Worm (Caenorhabditis elegans) whole organism, young adult: ENCODE data around the gene F11A5.17.

Experiments
- B0035.1 ChIP-seq: sonication (generic microtip); optimal IDR thresholded peaks from 2 replicates; lab custom pipeline; 2016; ENCODE audit warnings: missing genetic modification characterization, mild to moderate bottlenecking, missing compliant biosample characterization, missing genotype, missing genetic modification reagents
- C06A6.2 ChIP-seq: fragments of 200-800 bp; sonication (Bioruptor generic); conservative IDR thresholded peaks from 2 replicates; pipeline ENCODE4 v1.3.6; 2022; ENCODE audit warnings: missing genetic modification characterization, missing compliant biosample characterization
- C17E4.6 ChIP-seq: fragments of 200-800 bp; sonication (Bioruptor generic); IDR thresholded peaks from 2 replicates; pipeline ENCODE4 v1.3.6; 2022; ENCODE audit warnings: missing genetic modification reagents, missing genetic modification characterization, missing compliant biosample characterization
- F10E7.11 ChIP-seq: sonication (generic microtip); optimal IDR thresholded peaks from 2 replicates; lab custom pipeline; 2017; ENCODE audit warnings: mild to moderate bottlenecking, missing genetic modification characterization, moderate library complexity, missing compliant biosample characterization
- F22D6.2 ChIP-seq: sonication (generic microtip); optimal IDR thresholded peaks from 2 replicates; lab custom pipeline; 2016; ENCODE audit warnings: mild to moderate bottlenecking, missing genetic modification characterization, missing compliant biosample characterization
- F33H1.4 ChIP-seq: fragments of 200-800 bp; sonication (Bioruptor generic); IDR thresholded peaks from 2 replicates; pipeline ENCODE4 v1.3.6; 2022; ENCODE audit warnings: missing genetic modification reagents, missing genetic modification characterization, missing compliant biosample characterization
- F37B4.10 ChIP-seq: fragments of 200-800 bp; sonication (Bioruptor generic); IDR thresholded peaks from 2 replicates; pipeline ENCODE4 v1.3.6; 2022; ENCODE audit warnings: missing genetic modification characterization, missing compliant biosample characterization
- F52B5.7 ChIP-seq: sonication (generic microtip); optimal IDR thresholded peaks from 2 replicates; lab custom pipeline; 2016; ENCODE audit warnings: mild to moderate bottlenecking, missing genetic modification characterization, missing compliant biosample characterization
- F57C9.4 ChIP-seq: sonication (generic microtip); optimal IDR thresholded peaks from 2 replicates; lab custom pipeline; 2017; ENCODE audit warnings: mild to moderate bottlenecking, missing genetic modification characterization, missing compliant biosample characterization
- T26A5.8 ChIP-seq: sonication (generic microtip); optimal IDR thresholded peaks from 2 replicates; lab custom pipeline; 2016; ENCODE audit warnings: missing genetic modification characterization, missing compliant biosample characterization
- Y67H2A.10 ChIP-seq: fragments of 200-800 bp; sonication (Bioruptor generic); conservative IDR thresholded peaks from 2 replicates; pipeline ENCODE4 v1.3.6; 2022; ENCODE audit warnings: missing genetic modification reagents, missing genetic modification characterization, missing compliant biosample characterization
- ZK185.1 ChIP-seq: sonication (generic microtip); optimal IDR thresholded peaks from 2 replicates; lab custom pipeline; 2016; ENCODE audit warnings: mild to moderate bottlenecking, missing genetic modification characterization, missing compliant biosample characterization; ENCODE audit not compliant: poor library complexity, severe bottlenecking
- attf-3 ChIP-seq: fragments of 200-800 bp; sonication (Bioruptor generic); conservative IDR thresholded peaks from 2 replicates; pipeline ENCODE4 v1.3.6; 2022; ENCODE audit warnings: missing genetic modification reagents, missing genetic modification characterization, missing compliant biosample characterization
- attf-5 ChIP-seq: fragments of 200-800 bp; sonication (Bioruptor generic); optimal IDR thresholded peaks from 2 replicates; lab custom pipeline; 2018; ENCODE audit warnings: mild to moderate bottlenecking, missing genetic modification characterization, missing compliant biosample characterization
- bed-2 ChIP-seq: fragments of 200-800 bp; sonication (Bioruptor generic); IDR thresholded peaks from 2 replicates; pipeline ENCODE4 v1.3.6; 2022; ENCODE audit warnings: missing genetic modification reagents, missing genetic modification characterization, missing compliant biosample characterization
- cebp-1 ChIP-seq, 2 experiments: fragments of 200-800 bp in 1 of 2; sonication (Bioruptor generic) in 1 of 2; sonication (generic microtip) in 1 of 2; IDR thresholded peaks in 1 of 2; optimal IDR thresholded peaks in 1 of 2; 2 replicates each; pipeline versions ENCODE4 v1.3.6 to Lab custom; 2017 to 2022; ENCODE audit warnings: missing compliant biosample characterization in 2 of 2, missing genetic modification characterization in 2 of 2, mild to moderate bottlenecking in 1 of 2, missing genetic modification reagents in 1 of 2, moderate library complexity in 1 of 2
- ceh-40 ChIP-seq: fragments of 200-800 bp; sonication (Bioruptor generic); IDR thresholded peaks from 2 replicates; pipeline ENCODE4 v1.3.6; 2022; ENCODE audit warnings: missing genetic modification characterization, missing compliant biosample characterization
- chd-7 ChIP-seq: sonication (generic microtip); optimal IDR thresholded peaks from 2 replicates; lab custom pipeline; 2016; ENCODE audit warnings: mild to moderate bottlenecking, missing genetic modification characterization, moderate library complexity, missing compliant biosample characterization
- dox-1 ChIP-seq: fragments of 200-800 bp; sonication (Bioruptor generic); IDR thresholded peaks from 2 replicates; pipeline ENCODE4 v1.3.6; 2022; ENCODE audit warnings: missing genetic modification reagents, missing genetic modification characterization, missing compliant biosample characterization
- dpl-1 ChIP-seq: fragments of 150-350 bp; optimal IDR thresholded peaks from 2 replicates; lab custom pipeline; 2014; ENCODE audit warnings: missing biosample characterization, missing genetic modification reagents, missing genetic modification characterization
- egl-44 ChIP-seq: fragments of 200-800 bp; sonication (Bioruptor generic); IDR thresholded peaks from 2 replicates; pipeline ENCODE4 v1.3.6; 2022; ENCODE audit warnings: missing genetic modification reagents, missing genetic modification characterization, missing compliant biosample characterization
- egrh-3 ChIP-seq: fragments of 200-800 bp; sonication (Bioruptor generic); IDR thresholded peaks from 2 replicates; pipeline ENCODE4 v1.3.6; 2022; ENCODE audit warnings: missing genetic modification reagents, missing genetic modification characterization, missing compliant biosample characterization
- fkh-3 ChIP-seq: sonication (generic microtip); optimal IDR thresholded peaks from 2 replicates; lab custom pipeline; 2016; ENCODE audit warnings: mild to moderate bottlenecking, missing genetic modification characterization, missing compliant biosample characterization
- hrde-1 ChIP-seq: sonication (generic microtip); optimal IDR thresholded peaks from 2 replicates; lab custom pipeline; 2016; ENCODE audit warnings: missing genetic modification characterization, mild to moderate bottlenecking, missing compliant biosample characterization, moderate library complexity, missing genotype, missing genetic modification reagents, borderline replicate concordance
- hsf-1 ChIP-seq: fragments of 200-800 bp; sonication (Bioruptor generic); IDR thresholded peaks from 2 replicates; pipeline ENCODE4 v1.3.6; 2022; ENCODE audit warnings: missing genetic modification reagents, missing genetic modification characterization, missing compliant biosample characterization
- let-526 ChIP-seq: fragments of 200-800 bp; sonication (Bioruptor generic); IDR thresholded peaks from 2 replicates; pipeline ENCODE4 v1.3.6; 2022; ENCODE audit warnings: missing genetic modification reagents, missing genetic modification characterization, missing compliant biosample characterization
- lin-26 ChIP-seq: fragments of 200-800 bp; sonication (Bioruptor generic); IDR thresholded peaks from 2 replicates; pipeline ENCODE4 v1.3.6; 2022; ENCODE audit warnings: missing genetic modification reagents, missing genetic modification characterization, missing compliant biosample characterization
- lsl-1 ChIP-seq: fragments of 200-800 bp; sonication (Bioruptor generic); optimal IDR thresholded peaks from 2 replicates; lab custom pipeline; 2018; ENCODE audit warnings: mild to moderate bottlenecking, missing genetic modification characterization, moderate library complexity, missing compliant biosample characterization
- madf-8 ChIP-seq: fragments of 200-800 bp; sonication (Bioruptor generic); conservative IDR thresholded peaks from 2 replicates; pipeline ENCODE4 v1.3.6; 2022; ENCODE audit warnings: missing genetic modification reagents, missing genetic modification characterization, missing compliant biosample characterization
- mel-28 ChIP-seq: sonication (generic microtip); optimal IDR thresholded peaks from 2 replicates; lab custom pipeline; 2016; ENCODE audit warnings: borderline replicate concordance, mild to moderate bottlenecking, missing genetic modification characterization, missing compliant biosample characterization
- mxl-1 ChIP-seq: sonication (generic microtip); optimal IDR thresholded peaks from 2 replicates; lab custom pipeline; 2016; ENCODE audit warnings: missing genetic modification characterization, missing compliant biosample characterization
- nfyb-1 ChIP-seq: fragments of 200-800 bp; sonication (Bioruptor generic); IDR thresholded peaks from 2 replicates; pipeline ENCODE4 v1.3.6; 2022; ENCODE audit warnings: missing genetic modification reagents, missing genetic modification characterization, missing compliant biosample characterization
- nhr-27 ChIP-seq: fragments of 200-800 bp; sonication (Bioruptor generic); optimal IDR thresholded peaks from 2 replicates; lab custom pipeline; 2018; ENCODE audit warnings: mild to moderate bottlenecking, missing genetic modification characterization, moderate library complexity, missing compliant biosample characterization
- nhr-80 ChIP-seq: sonication (generic microtip); optimal IDR thresholded peaks from 2 replicates; lab custom pipeline; 2016; ENCODE audit warnings: missing genetic modification characterization, missing compliant biosample characterization
- pbrm-1 ChIP-seq: fragments of 200-800 bp; sonication (Bioruptor generic); IDR thresholded peaks from 2 replicates; pipeline ENCODE4 v1.3.6; 2022; ENCODE audit warnings: missing genetic modification reagents, missing genetic modification characterization, missing compliant biosample characterization
- rcor-1 ChIP-seq: fragments of 200-800 bp; sonication (Bioruptor generic); IDR thresholded peaks from 2 replicates; pipeline ENCODE4 v1.3.6; 2022; ENCODE audit warnings: missing genetic modification reagents, missing genetic modification characterization, missing compliant biosample characterization
- repo-1 ChIP-seq: sonication (generic microtip); optimal IDR thresholded peaks from 2 replicates; lab custom pipeline; 2017; ENCODE audit warnings: mild to moderate bottlenecking, missing genetic modification characterization, missing compliant biosample characterization
- sdz-38 ChIP-seq: sonication (generic microtip); optimal IDR thresholded peaks from 2 replicates; lab custom pipeline; 2016; ENCODE audit warnings: missing genotype, missing genetic modification characterization, missing compliant biosample characterization
- sea-2 ChIP-seq: fragments of 200-800 bp; sonication (Bioruptor generic); IDR thresholded peaks from 2 replicates; pipeline ENCODE4 v1.3.6; 2022; ENCODE audit warnings: missing genetic modification characterization, missing compliant biosample characterization
- snpc-4 ChIP-seq, 5 experiments: fragments of 150-350 bp in 1 of 5; sonication (generic microtip) in 4 of 5; optimal IDR thresholded peaks; 2 replicates each; lab custom pipeline; 2014 to 2018; ENCODE audit warnings: missing genetic modification characterization in 5 of 5, missing biosample characterization in 3 of 5, antibody characterized with exemption in 2 of 5, mild to moderate bottlenecking in 2 of 5, missing compliant biosample characterization in 2 of 5, missing genotype in 2 of 5, moderate library complexity in 2 of 5, missing genetic modification reagents in 1 of 5
- somi-1 ChIP-seq: fragments of 200-800 bp; sonication (Bioruptor generic); optimal IDR thresholded peaks from 2 replicates; lab custom pipeline; 2018; ENCODE audit warnings: mild to moderate bottlenecking, missing genetic modification characterization, missing compliant biosample characterization
- sptf-2 ChIP-seq: fragments of 200-800 bp; sonication (Bioruptor generic); optimal IDR thresholded peaks from 2 replicates; lab custom pipeline; 2018; ENCODE audit warnings: mild to moderate bottlenecking, missing genetic modification characterization, missing compliant biosample characterization
- unc-130 ChIP-seq: sonication (generic microtip); optimal IDR thresholded peaks from 2 replicates; lab custom pipeline; 2016; ENCODE audit warnings: missing genetic modification reagents, missing genetic modification characterization, missing compliant biosample characterization
- ztf-18 ChIP-seq: sonication (generic microtip); optimal IDR thresholded peaks from 2 replicates; lab custom pipeline; 2016; ENCODE audit warnings: missing genotype, mild to moderate bottlenecking, missing genetic modification characterization, missing compliant biosample characterization
- ztf-22 ChIP-seq: fragments of 200-800 bp; sonication (Bioruptor generic); optimal IDR thresholded peaks from 2 replicates; lab custom pipeline; 2018; ENCODE audit warnings: mild to moderate bottlenecking, missing genetic modification characterization, moderate library complexity, missing compliant biosample characterization
- ztf-26 ChIP-seq: sonication (generic microtip); optimal IDR thresholded peaks from 2 replicates; lab custom pipeline; 2017; ENCODE audit warnings: missing genetic modification characterization, missing compliant biosample characterization
- ztf-3 ChIP-seq: fragments of 200-800 bp; sonication (Bioruptor generic); optimal IDR thresholded peaks from 2 replicates; lab custom pipeline; 2018; ENCODE audit warnings: mild to moderate bottlenecking, missing genetic modification characterization, missing compliant biosample characterization

The F11A5.17 gene

DNA sequence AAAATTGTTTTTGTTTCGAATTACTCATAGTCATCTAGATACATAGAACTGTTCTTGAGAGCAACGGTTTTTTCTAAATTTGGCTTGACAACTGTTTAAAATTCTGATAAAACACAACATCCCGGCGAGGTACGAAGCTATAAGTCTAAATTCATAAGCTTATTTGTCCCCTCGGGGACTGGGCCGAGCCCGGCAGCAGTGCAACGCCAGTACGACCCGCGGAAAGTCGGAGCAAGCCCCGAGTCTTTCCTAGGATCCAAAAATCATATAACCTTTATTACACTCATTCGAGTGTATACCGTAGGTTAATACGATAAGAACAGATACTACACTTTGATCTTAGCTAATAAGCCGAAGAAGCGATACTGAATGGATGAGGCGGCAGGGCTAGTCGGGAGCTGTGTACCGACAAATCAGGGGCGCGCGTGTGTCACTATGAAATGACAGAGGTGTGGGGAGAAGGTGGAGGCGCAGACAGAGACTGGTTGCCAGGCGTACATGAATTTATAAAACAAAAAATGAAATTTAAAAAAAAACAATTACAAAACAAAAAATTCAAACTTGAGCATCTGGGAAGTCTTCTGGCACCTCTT, 23.8 kb downstream of the F11A5.17 start (continued):
- TF ChIP-seq madf-8 (GFP tag; lab: Robert Waterston, UW): 0 out of 2 replicates have a peak, but pooled peaks have one; percentile 11
- TF ChIP-seq mxl-1: no peak
- no peak for TF ChIP-seq F52B5.7 (tag; lab: Kevin White, UChicago)
- TF ChIP-seq chd-7 (tag; lab: Kevin White, UChicago): no peak
- no peak for TF ChIP-seq hsf-1 (GFP tag; lab: Robert Waterston, UW)
- no peak for TF ChIP-seq let-526 (GFP tag; lab: Robert Waterston, UW)
- TF ChIP-seq cebp-1 (GFP tag; IDR thresholded peaks at IDR 0.05; lab: Robert Waterston, UW): no peak
- TF ChIP-seq cebp-1 (tag; optimal IDR thresholded peaks at IDR 0.05; lab: Kevin White, UChicago): no peak
- TF ChIP-seq repo-1: no peak
- no peak for TF ChIP-seq fkh-3 (tag; lab: Kevin White, UChicago)
- TF ChIP-seq ztf-26 (tag; lab: Kevin White, UChicago): no peak
- no peak for TF ChIP-seq ztf-3
- TF ChIP-seq F57C9.4: no peak
- no peak for TF ChIP-seq C17E4.6
- TF ChIP-seq T26A5.8 (tag; lab: Kevin White, UChicago): no peak
- TF ChIP-seq lsl-1 (GFP tag; lab: Kevin White, UChicago): peak; percentile 64
- TF ChIP-seq attf-5: no peak
- TF ChIP-seq F22D6.2 (tag; lab: Kevin White, UChicago): no peak
- no peak for TF ChIP-seq Y67H2A.10 (GFP tag; lab: Robert Waterston, UW)
- TF ChIP-seq egrh-3 (GFP tag; lab: Robert Waterston, UW): 0 out of 2 replicates have a peak, but pooled peaks have one; percentile 28
- 0 out of 2 replicates have a peak, but pooled peaks have one; percentile 52 for TF ChIP-seq egl-44 (GFP tag; lab: Robert Waterston, UW)
- TF ChIP-seq lin-26 (GFP tag; lab: Robert Waterston, UW): peak; percentile 82
- no peak for TF ChIP-seq F37B4.10 (GFP tag; lab: Robert Waterston, UW)
- TF ChIP-seq nfyb-1 (GFP tag; lab: Robert Waterston, UW): peak; percentile 42; the same call in 1 of the 2 replicates
- peak; percentile 86 for TF ChIP-seq pbrm-1 (GFP tag; lab: Robert Waterston, UW)
- TF ChIP-seq unc-130 (GFP tag; lab: Kevin White, UChicago): peak; percentile 13
- TF ChIP-seq attf-3 (GFP tag; lab: Robert Waterston, UW): no peak
- no peak for TF ChIP-seq bed-2 (GFP tag; lab: Robert Waterston, UW)
- TF ChIP-seq F10E7.11 (tag; lab: Kevin White, UChicago): no peak
- TF ChIP-seq rcor-1: 0 out of 2 replicates have a peak, but pooled peaks have one; percentile 26
- TF ChIP-seq ceh-40 (GFP tag; lab: Robert Waterston, UW): no peak
- no peak for TF ChIP-seq dpl-1 (GFP tag; lab: Kevin White, UChicago)
- no peak for TF ChIP-seq ztf-22
- no peak for TF ChIP-seq ZK185.1 (tag; lab: Kevin White, UChicago)
- TF ChIP-seq snpc-4 (GFP tag; optimal IDR thresholded peaks at IDR 0.05; lab: Kevin White, UChicago): peak; percentile 89
- TF ChIP-seq snpc-4 (tag; optimal IDR thresholded peaks at IDR 0.05; lab: Kevin White, UChicago): peak; percentile 82 to 97 (median 92)
- no peak for TF ChIP-seq sea-2 (GFP tag; lab: Robert Waterston, UW)
- TF ChIP-seq sdz-38 (tag; lab: Kevin White, UChicago): no peak
- TF ChIP-seq F33H1.4 (GFP tag; lab: Robert Waterston, UW): peak; percentile 14; the same call in 1 of the 2 replicates
- TF ChIP-seq C06A6.2 (GFP tag; lab: Robert Waterston, UW): no peak
- TF ChIP-seq ztf-18 (tag; lab: Kevin White, UChicago): peak; percentile 27
- TF ChIP-seq B0035.1 (tag; lab: Kevin White, UChicago): no peak
- peak; percentile 77 for TF ChIP-seq dox-1 (GFP tag; lab: Robert Waterston, UW)
- TF ChIP-seq somi-1 (GFP tag; lab: Kevin White, UChicago): no peak
- no peak for TF ChIP-seq nhr-80 (tag; lab: Kevin White, UChicago)
- no peak for TF ChIP-seq mel-28
- no peak for TF ChIP-seq nhr-27 (tag; lab: Kevin White, UChicago)
- no peak for TF ChIP-seq hrde-1 (tag; lab: Kevin White, UChicago)
- TF ChIP-seq sptf-2: no peak
